Worm (Caenorhabditis elegans) whole organism, L2 larva: ENCODE data around the gene T20G5.9.

Experiments
- C34F6.9 ChIP-seq: fragments of 150-350 bp; optimal IDR thresholded peaks from 2 replicates; lab custom pipeline; 2014; ENCODE audit warnings: missing biosample characterization, missing genetic modification characterization
- F13H6.1 ChIP-seq: sonication (generic microtip); optimal IDR thresholded peaks from 2 replicates; lab custom pipeline; 2016; ENCODE audit warnings: missing genetic modification characterization, missing compliant biosample characterization
- Y55F3AM.14 ChIP-seq: fragments of 200-800 bp; sonication (Bioruptor generic); optimal IDR thresholded peaks from 2 replicates; lab custom pipeline; 2018; ENCODE audit warnings: mild to moderate bottlenecking, missing genetic modification characterization, missing compliant biosample characterization
- ZK546.5 ChIP-seq: sonication (generic microtip); optimal IDR thresholded peaks from 2 replicates; lab custom pipeline; 2017; ENCODE audit warnings: missing biosample characterization, missing genetic modification characterization
- ama-1 ChIP-seq: fragments of 150-350 bp; optimal IDR thresholded peaks from 2 replicates; lab custom pipeline; 2018; ENCODE audit warnings: inconsistent platforms
- blmp-1 ChIP-seq: sonication (generic microtip); optimal IDR thresholded peaks from 2 replicates; lab custom pipeline; 2017; ENCODE audit warnings: missing genetic modification characterization, mild to moderate bottlenecking, missing compliant biosample characterization, antibody characterized with exemption, moderate library complexity; ENCODE audit not compliant: insufficient read depth
- ceh-16 ChIP-seq: fragments of 150-350 bp; optimal IDR thresholded peaks from 2 replicates; lab custom pipeline; 2014; ENCODE audit warnings: missing biosample characterization, missing genetic modification characterization
- ceh-82 ChIP-seq: fragments of 150-350 bp; optimal IDR thresholded peaks from 2 replicates; lab custom pipeline; 2014; ENCODE audit warnings: missing biosample characterization, missing genetic modification characterization
- crh-2 ChIP-seq: sonication (generic microtip); optimal IDR thresholded peaks from 2 replicates; lab custom pipeline; 2017; ENCODE audit warnings: missing biosample characterization, missing genetic modification characterization
- egl-27 ChIP-seq: sonication (generic microtip); optimal IDR thresholded peaks from 3 replicates; lab custom pipeline; 2017; ENCODE audit warnings: missing biosample characterization, missing genetic modification reagents, missing genetic modification characterization
- elt-1 ChIP-seq: fragments of 150-350 bp; optimal IDR thresholded peaks from 2 replicates; lab custom pipeline; 2014; ENCODE audit warnings: missing biosample characterization, missing genetic modification characterization
- elt-3 ChIP-seq: sonication (generic microtip); optimal IDR thresholded peaks from 2 replicates; lab custom pipeline; 2017; ENCODE audit warnings: missing biosample characterization, missing genetic modification characterization
- fos-1 ChIP-seq: fragments of 150-350 bp; optimal IDR thresholded peaks from 2 replicates; lab custom pipeline; 2014; ENCODE audit warnings: missing biosample characterization, missing genetic modification characterization
- gmeb-1 ChIP-seq: fragments of 150-350 bp; optimal IDR thresholded peaks from 2 replicates; lab custom pipeline; 2014; ENCODE audit warnings: missing biosample characterization, missing genetic modification characterization
- lin-11 ChIP-seq: fragments of 150-350 bp; sonication (generic microtip); optimal IDR thresholded peaks from 2 replicates; lab custom pipeline; 2014; ENCODE audit warnings: missing biosample characterization, missing genetic modification characterization, inconsistent platforms, mixed read lengths
- lin-13 ChIP-seq: fragments of 150-350 bp; optimal IDR thresholded peaks from 2 replicates; lab custom pipeline; 2014; ENCODE audit warnings: missing biosample characterization, missing genetic modification reagents, missing genetic modification characterization
- lsy-2 ChIP-seq, 2 experiments: fragments of 150-350 bp in 1 of 2; sonication (generic microtip) in 1 of 2; optimal IDR thresholded peaks; 2 replicates each; lab custom pipeline; 2014 to 2017; ENCODE audit warnings: missing biosample characterization in 2 of 2, missing genetic modification characterization in 2 of 2
- mab-5 ChIP-seq: fragments of 150-350 bp; optimal IDR thresholded peaks from 2 replicates; lab custom pipeline; 2014; ENCODE audit warnings: missing biosample characterization, missing genetic modification characterization
- mbf-1 ChIP-seq: sonication (generic microtip); optimal IDR thresholded peaks from 2 replicates; lab custom pipeline; 2017; ENCODE audit warnings: missing biosample characterization, missing genetic modification characterization
- nhr-10 ChIP-seq: sonication (generic microtip); optimal IDR thresholded peaks from 2 replicates; lab custom pipeline; 2017; ENCODE audit warnings: missing biosample characterization, missing genetic modification characterization
- nhr-12 ChIP-seq: fragments of 150-350 bp; optimal IDR thresholded peaks from 2 replicates; lab custom pipeline; 2014; ENCODE audit warnings: missing biosample characterization, missing genetic modification characterization
- nhr-129 ChIP-seq: fragments of 150-350 bp; optimal IDR thresholded peaks from 2 replicates; lab custom pipeline; 2014; ENCODE audit warnings: missing biosample characterization, missing genetic modification characterization
- nhr-23 ChIP-seq: fragments of 150-350 bp; optimal IDR thresholded peaks from 2 replicates; lab custom pipeline; 2014; ENCODE audit warnings: missing biosample characterization, missing genetic modification reagents, missing genetic modification characterization
- nhr-237 ChIP-seq: fragments of 150-350 bp; optimal IDR thresholded peaks from 2 replicates; lab custom pipeline; 2014; ENCODE audit warnings: missing biosample characterization, missing genetic modification characterization
- nhr-25 ChIP-seq: fragments of 150-350 bp; sonication (generic microtip); optimal IDR thresholded peaks from 3 replicates; lab custom pipeline; 2014; ENCODE audit warnings: missing biosample characterization, missing genetic modification characterization
- nhr-6 ChIP-seq: fragments of 150-350 bp; optimal IDR thresholded peaks from 2 replicates; lab custom pipeline; 2014; ENCODE audit warnings: missing biosample characterization, missing genetic modification characterization
- peb-1 ChIP-seq: fragments of 150-350 bp; optimal IDR thresholded peaks from 2 replicates; lab custom pipeline; 2014; ENCODE audit warnings: missing biosample characterization, missing genetic modification characterization
- sem-4 ChIP-seq: fragments of 150-350 bp; optimal IDR thresholded peaks from 2 replicates; lab custom pipeline; 2014; ENCODE audit warnings: missing biosample characterization, missing genetic modification reagents, missing genetic modification characterization
- skn-1 ChIP-seq: sonication (generic microtip); optimal IDR thresholded peaks from 2 replicates; lab custom pipeline; 2017; ENCODE audit warnings: missing biosample characterization, missing genetic modification characterization
- sma-3 ChIP-seq: sonication (generic microtip); optimal IDR thresholded peaks from 2 replicates; lab custom pipeline; 2016; ENCODE audit warnings: missing genetic modification reagents, missing genetic modification characterization, missing compliant biosample characterization
- sma-9 ChIP-seq, 2 experiments: fragments of 150-350 bp in 1 of 2; sonication (generic microtip) in 1 of 2; optimal IDR thresholded peaks; 2 replicates each; lab custom pipeline; 2014 to 2016; ENCODE audit warnings: missing genetic modification characterization in 2 of 2, mild to moderate bottlenecking in 1 of 2, missing biosample characterization in 1 of 2, missing compliant biosample characterization in 1 of 2, missing genetic modification reagents in 1 of 2, moderate library complexity in 1 of 2
- unc-39 ChIP-seq: fragments of 150-350 bp; optimal IDR thresholded peaks from 2 replicates; lab custom pipeline; 2014; ENCODE audit warnings: missing biosample characterization, missing genetic modification characterization
- unc-55 ChIP-seq: fragments of 150-350 bp; sonication (generic microtip); optimal IDR thresholded peaks from 3 replicates; lab custom pipeline; 2014; ENCODE audit warnings: missing biosample characterization, missing genetic modification reagents, missing genetic modification characterization
- unc-62 ChIP-seq: fragments of 150-350 bp; optimal IDR thresholded peaks from 2 replicates; lab custom pipeline; 2014; ENCODE audit warnings: missing biosample characterization, missing genetic modification reagents, missing genetic modification characterization
- zag-1 ChIP-seq: fragments of 150-350 bp; optimal IDR thresholded peaks from 2 replicates; lab custom pipeline; 2014; ENCODE audit warnings: missing biosample characterization, missing genetic modification characterization
- ztf-11 ChIP-seq: sonication (generic microtip); optimal IDR thresholded peaks from 2 replicates; lab custom pipeline; 2017; ENCODE audit warnings: missing biosample characterization, missing genetic modification characterization
- ztf-4 ChIP-seq: fragments of 150-350 bp; optimal IDR thresholded peaks from 2 replicates; lab custom pipeline; 2014; ENCODE audit warnings: missing biosample characterization, missing genetic modification characterization

The T20G5.9 gene

DNA sequence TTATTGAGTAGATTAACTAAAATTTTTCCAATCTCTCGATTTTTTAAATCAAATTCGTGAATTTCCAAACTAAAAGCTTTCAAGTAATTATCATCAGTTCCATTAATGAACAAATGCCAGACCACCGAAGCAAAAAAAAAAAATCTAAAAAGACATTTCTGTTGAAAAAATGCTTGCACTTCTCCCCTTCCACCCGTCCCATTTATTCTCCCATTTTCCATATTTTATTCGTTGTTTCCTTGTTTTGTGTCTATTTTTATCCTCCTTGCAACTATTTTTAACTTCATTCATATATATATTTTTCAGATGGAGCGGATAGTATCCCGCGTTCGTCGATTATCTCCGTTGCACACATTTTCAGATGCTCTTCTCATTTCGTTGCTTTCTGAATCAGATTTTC, 20.7 kb upstream of the T20G5.9 start, which contains the start of gene epac-1:
Gene epac-1, plus strand, starts transcription at position 301 of the 400 bp plus-strand sequence.
- TF ChIP-seq ztf-11 (tag; lab: Kevin White, UChicago) (no peak), ceh-82 (tag; lab: Kevin White, UChicago) (no peak), Y55F3AM.14 (GFP tag; lab: Kevin White, UChicago) (no peak), nhr-23 (tag; lab: Kevin White, UChicago) (no peak), sma-3 (no peak), lin-11 (tag; lab: Kevin White, UChicago) (no peak), unc-62 (no peak), nhr-6 (tag; lab: Kevin White, UChicago) (no peak), ztf-4 (tag; lab: Kevin White, UChicago) (no peak), C34F6.9 (tag; lab: Kevin White, UChicago) (no peak), F13H6.1 (tag; lab: Kevin White, UChicago) (no peak), elt-3 (tag; lab: Kevin White, UChicago) (no peak), nhr-10 (no peak), unc-55 (GFP tag; lab: Kevin White, UChicago) (no peak)

DNA sequence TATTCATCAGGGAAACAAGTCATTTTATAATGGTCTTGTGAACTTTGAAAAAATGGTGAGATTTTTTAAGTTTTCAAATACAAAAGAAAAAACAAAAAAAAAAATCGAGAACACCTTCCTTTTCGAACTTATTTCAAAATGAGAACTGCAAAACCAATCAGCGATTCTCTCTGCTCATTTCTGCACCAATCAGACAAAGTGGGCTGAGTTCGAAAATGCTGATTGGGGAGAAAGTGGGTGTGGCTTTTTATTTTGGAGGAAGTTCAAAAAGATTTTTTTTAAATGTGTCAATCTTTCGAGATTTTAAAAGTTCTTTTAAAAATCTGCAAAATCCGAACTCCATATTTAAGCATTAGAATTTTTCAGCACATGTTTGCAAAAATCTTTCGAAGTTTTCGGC, 15.1 kb upstream of the T20G5.9 start:
- TF ChIP-seq mbf-1 (tag; lab: Kevin White, UChicago) (no peak), Y55F3AM.14 (GFP tag; lab: Kevin White, UChicago) (no peak), zag-1 (no peak), nhr-25 (tag; lab: Kevin White, UChicago) (no peak), ama-1 (lab: Kevin White, UChicago) (no peak), nhr-237 (no peak), blmp-1 (tag; lab: Kevin White, UChicago) (no peak)
- TF ChIP-seq, all 48 proteins: peak for 0

DNA sequence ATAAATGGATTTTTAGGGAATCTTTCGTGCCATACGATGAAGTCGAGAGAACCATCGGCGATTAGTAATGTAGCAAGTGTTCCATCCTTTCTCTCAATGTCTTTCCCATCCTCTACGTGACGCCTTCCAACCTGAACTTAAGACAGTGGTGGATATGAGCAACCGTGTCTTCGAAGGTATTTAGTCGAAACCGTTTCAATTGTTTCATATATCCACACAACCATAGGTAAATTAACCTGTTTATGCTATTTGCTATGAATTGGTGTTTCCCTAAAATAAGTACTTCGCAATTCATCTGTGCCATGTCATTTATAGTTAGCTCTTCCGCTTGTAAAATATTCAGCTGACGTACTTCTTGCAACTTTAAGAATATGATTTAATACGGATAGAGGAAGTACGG, 13.7 kb upstream of the T20G5.9 start:
- TF ChIP-seq nhr-129 (tag; lab: Kevin White, UChicago) (no peak), sma-9 (GFP tag; optimal IDR thresholded peaks at IDR 0.05; lab: Kevin White, UChicago) (no peak), sma-9 (tag; optimal IDR thresholded peaks at IDR 0.05; lab: Kevin White, UChicago) (no peak), ama-1 (lab: Kevin White, UChicago) (no peak), C34F6.9 (tag; lab: Kevin White, UChicago) (no peak), fos-1 (tag; lab: Kevin White, UChicago) (no peak), lsy-2 (tag; optimal IDR thresholded peaks at IDR 0.05; lab: Kevin White, UChicago) (no peak), ZK546.5 (tag; lab: Kevin White, UChicago) (no peak), unc-62 (no peak), nhr-23 (tag; lab: Kevin White, UChicago) (no peak), unc-39 (tag; lab: Kevin White, UChicago) (no peak), ceh-16 (tag; lab: Kevin White, UChicago) (no peak), lin-13 (GFP tag; lab: Kevin White, UChicago) (no peak), gmeb-1 (tag; lab: Kevin White, UChicago) (no peak), crh-2 (tag; lab: Kevin White, UChicago) (no peak), ceh-82 (tag; lab: Kevin White, UChicago) (no peak), elt-3 (tag; lab: Kevin White, UChicago) (no peak), mbf-1 (tag; lab: Kevin White, UChicago) (no peak), nhr-10 (no peak), peb-1 (tag; lab: Kevin White, UChicago) (no peak), unc-55 (GFP tag; lab: Kevin White, UChicago) (no peak)

DNA sequence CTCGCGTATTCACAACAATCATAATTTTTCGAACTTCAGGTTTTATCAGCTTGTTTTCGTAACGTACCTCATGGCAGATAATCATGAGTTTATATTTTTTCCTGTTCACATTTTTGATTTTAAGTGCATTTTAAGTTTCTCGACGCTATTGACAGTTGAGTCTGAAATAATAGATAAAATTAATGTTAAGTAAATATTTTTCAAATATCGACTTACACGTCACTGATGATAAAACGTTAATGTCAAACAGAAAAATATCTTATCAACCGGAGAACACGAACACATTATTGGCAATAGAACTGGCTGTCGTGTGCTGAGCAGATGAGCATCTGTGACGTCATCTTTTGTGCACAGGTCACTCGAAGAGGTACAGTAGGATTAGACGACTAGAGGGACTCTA, 12.8 kb upstream of the T20G5.9 start:
- TF ChIP-seq elt-1 (tag; lab: Kevin White, UChicago) (no peak), lsy-2 (tag; optimal IDR thresholded peaks at IDR 0.05; lab: Kevin White, UChicago) (no peak), nhr-12 (tag; lab: Kevin White, UChicago) (no peak), sma-9 (GFP tag; optimal IDR thresholded peaks at IDR 0.05; lab: Kevin White, UChicago) (no peak), sma-9 (tag; optimal IDR thresholded peaks at IDR 0.05; lab: Kevin White, UChicago) (no peak), unc-39 (tag; lab: Kevin White, UChicago) (no peak), skn-1 (tag; lab: Kevin White, UChicago) (no peak), blmp-1 (tag; lab: Kevin White, UChicago) (no peak), mab-5 (tag; lab: Kevin White, UChicago) (no peak), C34F6.9 (tag; lab: Kevin White, UChicago) (no peak), fos-1 (tag; lab: Kevin White, UChicago) (no peak), ama-1 (lab: Kevin White, UChicago) (no peak), ceh-82 (tag; lab: Kevin White, UChicago) (no peak), unc-55 (GFP tag; lab: Kevin White, UChicago) (no peak), elt-3 (tag; lab: Kevin White, UChicago) (no peak), egl-27 (tag; lab: Kevin White, UChicago) (no peak), sem-4 (no peak), zag-1 (no peak)
